Worm (Caenorhabditis elegans): Measurements from ENCODE around the gene C48B4.3.
A peak's percentile ranks its signal among the peaks of the same experiment; 100 is the strongest.

Gene C48B4.3

DNA sequence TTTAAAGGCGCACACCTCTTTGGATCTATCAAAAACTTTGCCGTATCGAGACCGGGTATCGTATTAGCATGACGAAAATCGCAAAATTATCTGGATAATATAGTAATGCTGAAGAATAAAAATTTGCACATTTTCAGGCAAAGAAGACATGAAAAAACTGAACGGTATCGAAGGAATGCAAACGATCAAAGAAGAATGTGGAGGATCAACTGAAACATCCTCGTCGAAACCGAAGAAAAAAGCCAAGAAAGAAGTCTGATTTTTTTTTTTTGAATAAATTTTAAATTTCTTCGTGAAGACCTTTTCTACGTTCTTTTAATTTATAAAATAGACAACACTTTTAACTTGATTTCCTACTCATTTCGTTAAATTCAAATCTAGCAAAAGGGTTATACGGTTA lies 37.4 kb downstream of the C48B4.3 start, which contains the start of gene ZK1098.12:
ZK1098.12 (plus strand) TSS at position 301 of the 400 bp plus-strand sequence.
- TF ChIP-seq unc-3 (GFP tag; conservative IDR thresholded peaks at IDR 0.05), result no peak
- TF ChIP-seq unc-3 (tag; optimal IDR thresholded peaks at IDR 0.05), result no peak
- TF ChIP-seq ceh-30 (tag; optimal IDR thresholded peaks at IDR 0.05), result no peak
- no peak for TF ChIP-seq ama-1 (optimal IDR thresholded peaks at IDR 0.05)
- no peak for TF ChIP-seq hlh-30 (tag; optimal IDR thresholded peaks at IDR 0.05; ENCODE audit: insufficient read depth)
- TF ChIP-seq npax-4 (tag; optimal IDR thresholded peaks at IDR 0.05), result no peak
- TF ChIP-seq ceh-9 (tag; optimal IDR thresholded peaks at IDR 0.05), result no peak
- TF ChIP-seq lin-11 (tag; optimal IDR thresholded peaks at IDR 0.05), result no peak
- no peak for TF ChIP-seq Y22D7AL.16 (tag; optimal IDR thresholded peaks at IDR 0.05)
- TF ChIP-seq eyg-1 (tag; optimal IDR thresholded peaks at IDR 0.05), result no peak
- no peak for TF ChIP-seq sox-2 (GFP tag; IDR thresholded peaks at IDR 0.05)
- no peak for TF ChIP-seq elt-2 (tag; optimal IDR thresholded peaks at IDR 0.05)
- no peak for TF ChIP-seq hlh-8 (tag; optimal IDR thresholded peaks at IDR 0.05)
- TF ChIP-seq ztf-16 (tag; optimal IDR thresholded peaks at IDR 0.05), result no peak
- no peak for TF ChIP-seq pag-3 (tag; optimal IDR thresholded peaks at IDR 0.05; ENCODE audit: borderline replicate concordance)
- no peak for TF ChIP-seq fkh-6 (tag; optimal IDR thresholded peaks at IDR 0.05)

DNA sequence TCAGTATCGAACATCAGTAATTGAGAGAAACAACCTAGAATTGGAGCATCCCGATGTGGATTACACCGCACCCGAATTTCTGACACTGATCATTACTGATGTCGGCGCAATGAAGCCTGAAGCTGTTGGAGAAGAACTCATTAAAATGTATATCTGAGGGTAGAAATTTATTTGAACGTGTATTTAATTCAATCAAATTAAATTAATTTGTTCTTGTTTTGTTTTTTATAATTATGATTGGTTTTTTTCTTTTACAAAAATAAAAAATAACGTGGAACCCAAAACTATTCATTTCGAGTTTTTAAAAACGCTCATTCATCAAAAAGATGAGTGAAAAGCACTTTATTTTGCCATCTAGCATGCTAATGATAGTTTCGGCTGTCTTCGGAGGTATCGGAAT lies 38.1 kb downstream of the C48B4.3 start, which contains the start of gene ZK1098.9:
ZK1098.9 (plus strand) TSS at position 301 of the 400 bp plus-strand sequence.
- TF ChIP-seq dmd-4 (tag; optimal IDR thresholded peaks at IDR 0.05; ENCODE audit: borderline replicate concordance), result no peak
- TF ChIP-seq ets-4 (tag; optimal IDR thresholded peaks at IDR 0.05), result no peak
- TF ChIP-seq Y22D7AL.16 (tag; optimal IDR thresholded peaks at IDR 0.05), result no peak
- TF ChIP-seq tbx-2 (tag; optimal IDR thresholded peaks at IDR 0.05), result no peak
- no peak for TF ChIP-seq elt-4 (tag; optimal IDR thresholded peaks at IDR 0.05)

DNA sequence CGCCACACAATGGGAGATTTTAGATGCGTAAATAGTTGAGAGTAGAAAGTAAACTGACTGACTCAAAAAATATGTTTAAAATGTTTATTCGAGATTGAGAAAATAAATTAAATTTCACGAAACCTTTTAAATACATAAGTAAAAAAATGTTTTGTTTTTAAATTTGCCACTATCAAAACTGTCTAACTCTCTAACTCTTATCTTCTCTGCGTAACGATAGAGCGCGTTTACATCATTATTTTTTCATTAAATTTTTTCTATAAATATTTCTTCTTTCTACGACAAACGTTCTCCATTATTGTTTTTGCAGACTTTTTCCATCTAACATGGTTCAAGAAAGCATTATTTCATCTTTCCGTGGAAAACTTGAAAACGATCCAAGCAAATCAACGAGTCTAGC lies 39.4 kb downstream of the C48B4.3 start, which contains the start of gene eif-2Balpha:
eif-2Balpha (plus strand) TSS at position 304 of the 400 bp plus-strand sequence.
- TF ChIP-seq K09A11.1 (tag; optimal IDR thresholded peaks at IDR 0.05; ENCODE audit: insufficient read depth) (no peak), unc-42 (tag; optimal IDR thresholded peaks at IDR 0.05) (peak; percentile 25), ceh-2 (tag; optimal IDR thresholded peaks at IDR 0.05) (no peak)

DNA sequence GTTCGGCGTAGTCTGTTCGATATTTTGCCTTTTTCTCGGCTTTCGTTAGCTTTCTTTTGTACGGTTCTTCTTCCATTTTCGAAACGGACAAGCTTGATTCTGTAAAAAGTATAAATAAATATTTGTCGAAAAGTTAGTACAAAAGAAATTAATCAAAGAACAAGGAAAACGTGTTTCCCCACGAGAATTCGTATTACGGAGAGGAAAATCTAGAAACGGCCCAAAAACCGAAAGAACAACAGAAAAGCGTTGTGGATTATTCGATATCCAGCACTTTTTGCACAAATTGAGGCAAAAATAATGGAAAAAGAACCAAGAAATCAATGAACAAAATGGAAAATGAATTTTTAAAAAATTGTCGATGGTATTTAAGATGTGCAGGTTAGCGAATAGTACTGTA lies 39.9 kb downstream of the C48B4.3 start, which contains the start of gene mut-7:
mut-7 (minus strand) TSS at position 101 of the 400 bp plus-strand sequence.
- TF ChIP-seq ref-2 (tag; optimal IDR thresholded peaks at IDR 0.05), result no peak
- TF ChIP-seq ceh-34 (tag; optimal IDR thresholded peaks at IDR 0.05), result no peak
- TF ChIP-seq unc-3 (GFP tag; conservative IDR thresholded peaks at IDR 0.05), result no peak
- no peak for TF ChIP-seq unc-3 (tag; optimal IDR thresholded peaks at IDR 0.05)
- TF ChIP-seq unc-42 (tag; optimal IDR thresholded peaks at IDR 0.05), result no peak
- no peak for TF ChIP-seq fkh-10 (GFP tag; optimal IDR thresholded peaks at IDR 0.05)
- no peak for TF ChIP-seq rnt-1 (tag; optimal IDR thresholded peaks at IDR 0.05)
- TF ChIP-seq tbx-7 (tag; optimal IDR thresholded peaks at IDR 0.05), result no peak
- TF ChIP-seq ama-1 (optimal IDR thresholded peaks at IDR 0.05), result no peak

DNA sequence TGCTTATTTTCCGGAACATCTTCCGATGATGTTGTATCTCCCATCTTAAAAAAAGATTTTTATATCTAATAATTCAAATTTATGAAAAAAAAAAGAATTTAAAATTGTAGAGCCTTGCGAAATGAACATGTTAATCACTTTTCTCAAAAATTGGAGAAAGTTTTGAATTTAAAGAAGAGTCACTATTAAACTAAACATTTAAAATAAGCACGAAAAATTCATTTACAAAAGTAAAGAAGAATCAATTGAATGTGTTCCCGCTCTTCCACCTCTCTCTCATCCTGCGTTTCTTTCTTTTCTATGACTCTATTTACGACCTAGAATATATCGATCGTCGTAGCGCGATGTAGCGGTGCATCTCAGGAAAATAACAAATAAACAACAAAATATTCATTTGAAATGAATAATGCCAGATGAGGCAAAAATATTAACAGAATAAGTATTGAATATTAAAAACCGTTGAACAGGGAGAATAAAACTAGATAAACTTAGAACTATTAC lies 43.5 kb downstream of the C48B4.3 start, which contains the start of gene ZK1098.3:
ZK1098.3 (minus strand) TSS at position 51 of the 501 bp plus-strand sequence.
- TF ChIP-seq ceh-48 (tag; optimal IDR thresholded peaks at IDR 0.05) (peak; percentile 84), ztf-16 (tag; optimal IDR thresholded peaks at IDR 0.05) (no peak), unc-55 (GFP tag; optimal IDR thresholded peaks at IDR 0.05) (peak; percentile 2)
